Worm (Caenorhabditis elegans): ENCODE data around the gene ZK512.11.

DNA sequence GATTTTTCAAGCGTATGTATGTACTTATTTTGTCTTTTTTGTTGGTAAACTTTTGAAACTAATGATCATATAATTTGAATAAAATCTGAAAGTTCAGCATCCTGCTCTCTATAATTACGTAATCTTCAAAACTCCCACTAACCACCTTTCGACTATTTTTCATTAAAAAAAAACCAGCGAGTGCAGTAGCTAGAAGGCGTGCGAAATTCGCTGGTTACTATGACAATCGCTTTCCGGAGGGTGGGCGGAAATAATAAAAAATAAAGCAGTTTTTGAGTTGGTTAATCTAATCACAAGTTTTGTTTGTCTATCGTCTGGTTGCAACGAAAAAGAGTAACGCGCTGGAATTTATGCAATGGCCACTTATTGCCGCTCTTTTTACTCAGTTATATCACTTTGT, 10.8 kb downstream of the ZK512.11 start, which contains the start of gene irld-34:
- TF ChIP-seq ceh-16 (tag; optimal IDR thresholded peaks at IDR 0.05) (no peak), tbx-2 (tag; optimal IDR thresholded peaks at IDR 0.05) (no peak), lin-15B (tag; optimal IDR thresholded peaks at IDR 0.05) (no peak)
